Worm (Caenorhabditis elegans): ENCODE results near the gene aps-1.
A peak's percentile ranks its signal among the peaks of the same experiment; 100 is the strongest.

aps-1 gene

DNA sequence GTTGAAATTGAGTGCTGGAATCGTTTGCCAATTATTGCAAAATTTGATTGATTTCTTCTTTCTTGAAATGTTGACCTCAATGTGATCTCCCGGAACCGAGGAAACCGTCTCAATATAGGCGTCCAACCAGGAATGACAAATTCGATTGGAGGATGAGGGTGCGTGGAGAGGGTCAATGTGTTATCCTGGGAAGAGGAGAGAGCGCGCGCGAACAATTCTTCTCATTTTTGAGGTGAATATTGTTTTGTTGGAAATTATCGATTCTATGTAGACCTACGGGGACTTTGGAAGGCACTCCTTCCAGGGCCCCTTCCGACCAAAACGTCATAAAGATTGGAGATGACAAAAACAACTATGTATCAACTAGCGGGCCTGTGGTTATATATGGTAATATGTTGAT lies 18.8 kb downstream of the aps-1 start:
- TF ChIP-seq daf-19 (GFP tag; conservative IDR thresholded peaks at IDR 0.05): no peak

DNA sequence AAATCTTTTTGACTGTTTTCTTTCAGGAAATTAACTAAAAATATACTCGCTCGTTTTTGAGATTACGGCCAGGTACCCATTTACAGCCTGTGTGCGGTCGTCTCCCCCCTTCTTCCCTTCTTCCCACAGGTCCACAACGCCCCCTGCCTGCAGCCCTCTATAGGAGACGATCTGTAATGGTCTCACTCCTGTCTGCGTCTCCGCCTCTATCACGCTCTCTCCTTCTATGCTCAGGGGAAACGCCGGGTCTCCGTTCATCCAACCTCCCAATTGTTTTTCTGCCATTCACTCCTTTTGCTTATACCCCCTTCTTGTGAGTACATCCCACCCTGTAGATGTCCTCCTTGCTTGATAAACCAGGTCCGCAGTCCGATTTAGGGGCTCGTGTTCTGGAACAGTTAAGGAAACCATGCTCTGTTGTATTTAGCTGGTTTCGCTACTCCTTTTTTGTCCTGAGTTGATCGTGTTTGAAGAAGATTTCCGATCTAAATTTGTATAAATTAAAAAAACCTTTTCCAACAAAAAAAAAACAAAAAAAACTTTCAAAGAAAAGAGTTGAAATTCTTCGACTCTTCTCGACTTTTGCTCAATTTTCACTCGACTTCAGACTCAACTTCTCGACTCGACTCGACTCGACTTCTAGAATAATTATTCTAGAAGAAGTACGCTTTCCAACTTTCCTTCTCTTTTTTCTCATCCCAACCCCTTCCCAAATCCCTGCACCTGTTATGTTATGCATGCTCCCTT lies 20.8 kb downstream of the aps-1 start, which contains the start of gene F29G9.1:
F29G9.1 (plus strand) TSS at position 697 of the 747 bp plus-strand sequence.
- peak; percentile 50; the same call in 1 of the 2 replicates for TF ChIP-seq set-16 (GFP tag; IDR thresholded peaks at IDR 0.05)

DNA sequence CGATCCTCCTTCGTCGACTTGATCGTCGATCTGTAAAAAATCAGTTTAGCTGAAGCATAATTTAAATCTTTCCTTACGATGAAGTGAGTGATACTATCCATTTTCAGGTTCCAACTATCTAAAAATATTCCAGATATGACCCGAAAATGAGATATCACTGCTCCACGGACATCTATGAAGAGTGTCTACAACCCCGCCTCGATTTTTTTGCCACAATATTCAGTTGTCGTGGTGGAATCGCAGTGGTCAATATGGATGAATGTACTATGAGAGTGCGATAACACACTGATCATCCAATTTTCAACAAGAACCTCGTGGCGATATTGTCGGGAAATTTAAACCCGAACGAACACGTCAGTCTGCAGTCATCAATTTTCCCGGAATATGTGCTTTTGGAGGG lies 23.6 kb downstream of the aps-1 start, which contains the start of gene R01B10.2:
R01B10.2 (minus strand) TSS at position 101 of the 400 bp plus-strand sequence.
- TF ChIP-seq daf-12 (tag; optimal IDR thresholded peaks at IDR 0.05) (no peak), unc-62 (GFP tag; optimal IDR thresholded peaks at IDR 0.05 in 1 of 2) (peak in 1 of 2 experiments; percentile 71), unc-62 (tag; optimal IDR thresholded peaks at IDR 0.05) (no peak)

DNA sequence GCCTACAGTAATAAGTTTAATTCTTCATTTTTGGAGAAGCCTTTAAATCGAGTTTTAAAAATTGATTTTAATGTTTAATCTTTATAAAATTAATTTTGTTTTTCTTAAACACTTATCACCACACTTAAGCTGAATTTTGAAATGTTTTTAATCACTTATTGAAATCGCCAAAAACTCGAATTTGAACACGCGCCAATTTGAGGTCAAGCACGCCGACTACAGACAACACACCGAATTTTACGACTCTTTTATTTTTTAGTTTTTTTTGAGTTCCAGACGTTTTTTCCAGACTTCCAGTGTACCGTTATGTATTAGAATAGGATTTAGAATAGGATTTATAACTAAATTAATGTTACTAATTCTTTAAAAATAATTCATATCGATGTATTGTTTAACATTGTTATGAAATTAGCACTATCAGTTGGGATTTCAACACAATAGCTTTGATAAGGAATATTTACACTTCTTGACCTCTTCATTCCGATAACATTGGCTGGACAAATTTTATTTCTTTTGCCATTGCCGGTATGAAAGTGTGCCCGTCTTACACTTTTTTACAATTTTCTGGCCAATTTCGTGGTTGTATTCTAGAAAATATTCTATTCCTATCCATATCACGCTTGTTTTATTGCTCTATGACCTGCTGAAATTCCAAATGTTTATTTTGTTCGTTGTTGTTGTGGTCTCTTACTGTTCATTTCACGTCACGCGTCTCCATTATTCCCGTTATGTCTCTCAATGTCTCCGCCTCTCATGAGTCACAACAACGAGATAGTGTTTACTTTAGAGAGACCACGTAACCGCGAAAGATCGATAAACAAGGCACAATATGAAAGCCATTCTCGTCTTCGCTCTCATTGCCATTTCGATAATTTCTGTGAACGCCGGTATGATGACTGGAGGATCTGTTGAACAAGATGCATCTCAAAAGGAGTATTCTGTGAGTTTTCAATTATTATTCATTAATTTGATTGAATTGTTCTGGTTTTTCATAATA lies 25.8 kb downstream of the aps-1 start, which contains the start of gene cpi-2:
cpi-2 (plus strand) TSS at position 788 of the 997 bp plus-strand sequence.
- TF ChIP-seq ZK546.5 (tag; optimal IDR thresholded peaks at IDR 0.05) (no peak), aly-2 (tag; optimal IDR thresholded peaks at IDR 0.05) (no peak), ces-1 (GFP tag; optimal IDR thresholded peaks at IDR 0.05) (no peak), hlh-11 (tag; optimal IDR thresholded peaks at IDR 0.05) (peak; percentile 72), lsy-2 (tag; optimal IDR thresholded peaks at IDR 0.05) (peak in 1 of 2 experiments; percentile 49), ceh-62 (tag; optimal IDR thresholded peaks at IDR 0.05) (no peak), mdl-1 (tag; optimal IDR thresholded peaks at IDR 0.05) (peak in 1 of 2 experiments; percentile 38), php-3 (GFP tag; IDR thresholded peaks at IDR 0.05) (peak; percentile 40; the same call in 1 of the 2 replicates), lin-38 (GFP tag; IDR thresholded peaks at IDR 0.05) (no peak), nhr-6 (tag; optimal IDR thresholded peaks at IDR 0.05) (peak; percentile 67), nhr-237 (tag; optimal IDR thresholded peaks at IDR 0.05) (no peak), F37D6.2 (tag; optimal IDR thresholded peaks at IDR 0.05) (no peak), cey-2 (tag; optimal IDR thresholded peaks at IDR 0.05; ENCODE audit: borderline replicate concordance, insufficient read depth) (no peak), egl-43 (GFP tag; IDR thresholded peaks at IDR 0.05) (no peak), nhr-25 (tag; optimal IDR thresholded peaks at IDR 0.05; ENCODE audit: borderline replicate concordance, insufficient read depth) (no peak), hmg-1.1 (GFP tag; IDR thresholded peaks at IDR 0.05) (peak; percentile 64), zip-11 (GFP tag; IDR thresholded peaks at IDR 0.05) (no peak), duxl-1 (tag; optimal IDR thresholded peaks at IDR 0.05; ENCODE audit: poor library complexity) (no peak), ztf-7 (tag; optimal IDR thresholded peaks at IDR 0.05) (peak; percentile 36), dve-1 (tag; optimal IDR thresholded peaks at IDR 0.05; ENCODE audit: insufficient read depth) (peak; percentile 77), hlh-30 (tag; optimal IDR thresholded peaks at IDR 0.05; ENCODE audit: insufficient read depth) (peak; percentile 87), nhr-28 (tag; optimal IDR thresholded peaks at IDR 0.05) (peak; percentile 39), lin-1 (GFP tag; IDR thresholded peaks at IDR 0.05) (no peak), unc-130 (GFP tag; optimal IDR thresholded peaks at IDR 0.05) (no peak), daf-8 (GFP tag; IDR thresholded peaks at IDR 0.05) (no peak), zag-1 (tag; optimal IDR thresholded peaks at IDR 0.05) (no peak), hif-1 (tag; optimal IDR thresholded peaks at IDR 0.05) (peak in 1 of 2 experiments; percentile 24), madf-9 (GFP tag; conservative IDR thresholded peaks at IDR 0.05) (no peak), nhr-48 (tag; optimal IDR thresholded peaks at IDR 0.05) (peak; percentile 16), mxl-3 (GFP tag; optimal IDR thresholded peaks at IDR 0.05) (peak; percentile 23), madf-5 (GFP tag; IDR thresholded peaks at IDR 0.05) (no peak), ceh-28 (tag; optimal IDR thresholded peaks at IDR 0.05) (peak; percentile 67), dmd-6 (GFP tag; IDR thresholded peaks at IDR 0.05) (peak; percentile 47), gei-8 (GFP tag; optimal IDR thresholded peaks at IDR 0.05) (no peak), nhr-102 (tag; optimal IDR thresholded peaks at IDR 0.05) (no peak)

All from whole organism, L4 larva.